Worm (Caenorhabditis elegans) whole organism, L4 larva: ENCODE data around the gene Y54G2A.37.

ENCODE experiments used
- F37D6.2 ChIP-seq: sonication (generic microtip); optimal IDR thresholded peaks from 2 replicates; lab custom pipeline; 2016; ENCODE audit warnings: mild to moderate bottlenecking, missing genetic modification characterization, missing compliant biosample characterization
- F44E2.7 ChIP-seq: fragments of 200-800 bp; sonication (Bioruptor generic); IDR thresholded peaks from 2 replicates; pipeline ENCODE4 v2.1.2; 2022; ENCODE audit warnings: missing genetic modification characterization, missing compliant biosample characterization
- F49E8.2 ChIP-seq: sonication (generic microtip); optimal IDR thresholded peaks from 2 replicates; lab custom pipeline; 2016; ENCODE audit warnings: missing compliant biosample characterization, mild to moderate bottlenecking, missing genetic modification characterization, borderline replicate concordance
- ZK337.2 ChIP-seq: fragments of 200-800 bp; sonication (Bioruptor generic); IDR thresholded peaks from 2 replicates; pipeline ENCODE4 v1.3.6; 2022; ENCODE audit warnings: missing genetic modification reagents, missing genetic modification characterization, missing compliant biosample characterization
- aly-2 ChIP-seq: sonication (generic microtip); optimal IDR thresholded peaks from 2 replicates; lab custom pipeline; 2018; ENCODE audit warnings: missing biosample characterization, missing genetic modification characterization
- arid-1 ChIP-seq: fragments of 200-800 bp; sonication (Bioruptor generic); conservative IDR thresholded peaks from 2 replicates; pipeline ENCODE4 v1.3.6; 2022; ENCODE audit warnings: missing genetic modification reagents, missing genetic modification characterization, missing compliant biosample characterization
- ceh-20 ChIP-seq: fragments of 200-800 bp; sonication (Bioruptor generic); IDR thresholded peaks from 2 replicates; pipeline ENCODE4 v1.3.6; 2022; ENCODE audit warnings: missing genetic modification reagents, missing genetic modification characterization, missing compliant biosample characterization
- ceh-28 ChIP-seq: fragments of 150-350 bp; optimal IDR thresholded peaks from 2 replicates; lab custom pipeline; 2014; ENCODE audit warnings: missing biosample characterization, missing genetic modification reagents, missing genetic modification characterization
- ces-1 ChIP-seq: fragments of 150-350 bp; sonication (generic microtip); optimal IDR thresholded peaks from 4 replicates; lab custom pipeline; 2014; ENCODE audit warnings: missing biosample characterization, missing genetic modification reagents, missing genetic modification characterization
- ctbp-1 ChIP-seq: fragments of 200-800 bp; sonication (Bioruptor generic); IDR thresholded peaks from 2 replicates; pipeline ENCODE4 v1.3.6; 2022; ENCODE audit warnings: missing genetic modification reagents, missing genetic modification characterization, missing compliant biosample characterization
- daf-16 ChIP-seq, 3 experiments: sonication (generic microtip); optimal IDR thresholded peaks; 2 replicates each; lab custom pipeline; 2016 to 2017; ENCODE audit warnings: missing genetic modification characterization in 3 of 3, missing genetic modification reagents in 3 of 3, mild to moderate bottlenecking in 2 of 3, missing compliant biosample characterization in 2 of 3, missing biosample characterization in 1 of 3, moderate library complexity in 1 of 3
- dmd-6 ChIP-seq: fragments of 200-800 bp; sonication (Bioruptor generic); IDR thresholded peaks from 2 replicates; pipeline ENCODE4 v1.3.6; 2022; ENCODE audit warnings: missing genetic modification reagents, missing genetic modification characterization, missing compliant biosample characterization
- dmd-8 ChIP-seq: fragments of 200-800 bp; sonication (Bioruptor generic); IDR thresholded peaks from 2 replicates; pipeline ENCODE4 v1.3.6; 2022; ENCODE audit warnings: missing genetic modification characterization, missing compliant biosample characterization
- dmd-9 ChIP-seq: fragments of 200-800 bp; sonication (Bioruptor generic); IDR thresholded peaks from 2 replicates; pipeline ENCODE4 v1.3.6; 2022; ENCODE audit warnings: missing genetic modification reagents, missing genetic modification characterization, missing compliant biosample characterization
- dve-1 ChIP-seq: sonication (generic microtip); optimal IDR thresholded peaks from 2 replicates; lab custom pipeline; 2017; ENCODE audit warnings: antibody characterized with exemption, mild to moderate bottlenecking, missing genetic modification characterization, missing compliant biosample characterization; ENCODE audit not compliant: insufficient read depth
- egl-43 ChIP-seq: fragments of 200-800 bp; sonication (Bioruptor generic); IDR thresholded peaks from 2 replicates; pipeline ENCODE4 v1.3.6; 2022; ENCODE audit warnings: missing genetic modification reagents, missing genetic modification characterization, missing compliant biosample characterization
- fkh-10 ChIP-seq: fragments of 150-350 bp; optimal IDR thresholded peaks from 2 replicates; lab custom pipeline; 2014; ENCODE audit warnings: missing biosample characterization, missing genetic modification reagents, missing genetic modification characterization
- hlh-11 ChIP-seq: fragments of 200-800 bp; sonication (Bioruptor generic); optimal IDR thresholded peaks from 2 replicates; lab custom pipeline; 2018; ENCODE audit warnings: mild to moderate bottlenecking, missing genetic modification characterization, missing compliant biosample characterization
- hlh-30 ChIP-seq: sonication (generic microtip); optimal IDR thresholded peaks from 2 replicates; lab custom pipeline; 2017; ENCODE audit warnings: antibody characterized with exemption, mild to moderate bottlenecking, missing genetic modification characterization, missing compliant biosample characterization; ENCODE audit not compliant: insufficient read depth
- jun-1 ChIP-seq: fragments of 150-350 bp; optimal IDR thresholded peaks from 2 replicates; lab custom pipeline; 2014; ENCODE audit warnings: missing biosample characterization, missing genetic modification reagents, missing genetic modification characterization
- lin-38 ChIP-seq: fragments of 200-800 bp; sonication (Bioruptor generic); IDR thresholded peaks from 2 replicates; pipeline ENCODE4 v1.3.6; 2022; ENCODE audit warnings: missing genetic modification reagents, missing genetic modification characterization, missing compliant biosample characterization
- lin-39 ChIP-seq: fragments of 150-350 bp; optimal IDR thresholded peaks from 2 replicates; lab custom pipeline; 2014; ENCODE audit warnings: missing biosample characterization, missing genetic modification reagents, missing genetic modification characterization
- mep-1 ChIP-seq: fragments of 150-350 bp; sonication (generic microtip); optimal IDR thresholded peaks from 3 replicates; lab custom pipeline; 2014; ENCODE audit warnings: missing biosample characterization, missing genetic modification characterization
- mxl-2 ChIP-seq: fragments of 200-800 bp; sonication (Bioruptor generic); conservative IDR thresholded peaks from 2 replicates; pipeline ENCODE4 v1.3.6; 2022; ENCODE audit warnings: missing genetic modification reagents, missing genetic modification characterization, missing compliant biosample characterization
- nhr-102 ChIP-seq: sonication (generic microtip); optimal IDR thresholded peaks from 2 replicates; lab custom pipeline; 2016; ENCODE audit warnings: mild to moderate bottlenecking, missing genetic modification characterization, moderate library complexity, missing compliant biosample characterization
- nhr-237 ChIP-seq: sonication (generic microtip); optimal IDR thresholded peaks from 2 replicates; lab custom pipeline; 2017; ENCODE audit warnings: missing biosample characterization, missing genetic modification characterization
- nhr-28 ChIP-seq: fragments of 150-350 bp; optimal IDR thresholded peaks from 2 replicates; lab custom pipeline; 2014; ENCODE audit warnings: missing biosample characterization, missing genetic modification characterization
- nhr-48 ChIP-seq: sonication (generic microtip); optimal IDR thresholded peaks from 2 replicates; lab custom pipeline; 2016; ENCODE audit warnings: mild to moderate bottlenecking, missing genetic modification characterization, missing compliant biosample characterization
- nhr-76 ChIP-seq: fragments of 150-350 bp; optimal IDR thresholded peaks from 2 replicates; lab custom pipeline; 2014; ENCODE audit warnings: missing biosample characterization, missing genetic modification characterization
- nhr-77 ChIP-seq: fragments of 150-350 bp; optimal IDR thresholded peaks from 2 replicates; lab custom pipeline; 2014; ENCODE audit warnings: missing biosample characterization, missing genetic modification characterization
- php-3 ChIP-seq: fragments of 200-800 bp; sonication (Bioruptor generic); IDR thresholded peaks from 2 replicates; pipeline ENCODE4 v1.3.6; 2022; ENCODE audit warnings: missing genetic modification reagents, missing genetic modification characterization, missing compliant biosample characterization
- pqm-1 ChIP-seq: sonication (generic microtip); optimal IDR thresholded peaks from 2 replicates; lab custom pipeline; 2017; ENCODE audit warnings: missing biosample characterization, missing genetic modification characterization
- set-16 ChIP-seq: fragments of 200-800 bp; sonication (Bioruptor generic); IDR thresholded peaks from 2 replicates; pipeline ENCODE4 v1.3.6; 2022; ENCODE audit warnings: missing genetic modification reagents, missing genetic modification characterization, missing compliant biosample characterization
- snpc-1.2 ChIP-seq: fragments of 200-800 bp; sonication (Bioruptor generic); IDR thresholded peaks from 2 replicates; pipeline ENCODE4 v1.3.6; 2022; ENCODE audit warnings: missing genetic modification reagents, missing genetic modification characterization, missing compliant biosample characterization
- spr-1 ChIP-seq: sonication (generic microtip); optimal IDR thresholded peaks from 2 replicates; lab custom pipeline; 2016; ENCODE audit warnings: mild to moderate bottlenecking, missing genetic modification characterization, missing compliant biosample characterization
- tra-1 ChIP-seq: fragments of 200-800 bp; sonication (Bioruptor generic); IDR thresholded peaks from 2 replicates; pipeline ENCODE4 v1.3.6; 2022; ENCODE audit warnings: missing genetic modification reagents, missing genetic modification characterization, missing compliant biosample characterization
- unc-62 ChIP-seq, 3 experiments: fragments of 150-350 bp in 1 of 3; sonication (generic microtip); optimal IDR thresholded peaks in 2 of 3; peaks in 1 of 3; 1 replicate in 1 of 3; 2 replicates in 2 of 3; lab custom pipeline; 2014 to 2017; ENCODE audit warnings: missing biosample characterization in 3 of 3, missing genetic modification characterization in 3 of 3, missing genetic modification reagents in 3 of 3, missing genotype in 1 of 3
- vab-7 ChIP-seq: fragments of 200-800 bp; sonication (Bioruptor generic); IDR thresholded peaks from 2 replicates; pipeline ENCODE4 v1.3.6; 2022; ENCODE audit warnings: missing genetic modification reagents, missing genetic modification characterization, missing compliant biosample characterization
- zfp-2 ChIP-seq: sonication (generic microtip); optimal IDR thresholded peaks from 2 replicates; lab custom pipeline; 2016; ENCODE audit warnings: mild to moderate bottlenecking, missing genetic modification characterization, missing compliant biosample characterization
- zfp-3 ChIP-seq: fragments of 200-800 bp; sonication (Bioruptor generic); conservative IDR thresholded peaks from 2 replicates; pipeline ENCODE4 v1.3.6; 2022; ENCODE audit warnings: missing genetic modification reagents, missing genetic modification characterization, missing compliant biosample characterization

Y54G2A.37 gene

DNA sequence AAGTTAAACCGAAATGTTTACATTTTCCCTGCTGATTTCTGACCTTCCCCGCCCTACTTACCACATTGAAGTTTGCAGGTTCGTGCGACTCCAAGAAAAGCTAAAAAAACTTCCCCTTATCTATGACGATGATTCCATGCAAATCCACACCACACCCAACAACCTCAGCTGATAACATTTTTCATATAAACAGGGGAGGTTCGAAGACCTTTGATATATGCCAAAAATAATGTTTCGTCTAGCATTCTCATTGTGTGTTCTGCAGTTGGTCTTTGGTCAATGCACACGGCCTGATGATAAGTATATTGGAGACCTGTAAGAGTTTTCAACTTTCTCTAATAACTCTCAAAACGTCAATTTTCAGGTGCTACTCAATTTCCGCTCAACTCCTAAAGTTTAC lies 33.7 kb downstream of the Y54G2A.37 start:
- peak; percentile 27 for TF ChIP-seq nhr-28 (tag; lab: Kevin White, UChicago)
- no peak for TF ChIP-seq ceh-20 (GFP tag; lab: Robert Waterston, UW)
- peak; percentile 67 for TF ChIP-seq dmd-6 (GFP tag; lab: Robert Waterston, UW)
- TF ChIP-seq ZK337.2 = no peak
- TF ChIP-seq dve-1 (tag; lab: Kevin White, UChicago) = peak; percentile 27
- TF ChIP-seq daf-16 (GFP tag; optimal IDR thresholded peaks at IDR 0.05; lab: Kevin White, UChicago) = no peak
- TF ChIP-seq daf-16 (tag; optimal IDR thresholded peaks at IDR 0.05; lab: Kevin White, UChicago) = peak; percentile 80
- peak; percentile 27 for TF ChIP-seq pqm-1
- peak; percentile 43 for TF ChIP-seq hlh-11

ce11 chrIV:2855056-2855752 lies 34.7 kb downstream of the Y54G2A.37 start:
- TF ChIP-seq vab-7 (GFP tag; lab: Robert Waterston, UW) (no peak), dmd-8 (GFP tag; lab: Robert Waterston, UW) (no peak), nhr-48 (tag; lab: Kevin White, UChicago) (peak; percentile 60), unc-62 (GFP tag; optimal IDR thresholded peaks at IDR 0.05 in 1 of 2; lab: Kevin White, UChicago) (no peak), unc-62 (tag; optimal IDR thresholded peaks at IDR 0.05; lab: Kevin White, UChicago) (no peak), ceh-20 (GFP tag; lab: Robert Waterston, UW) (peak; percentile 84), dve-1 (tag; lab: Kevin White, UChicago) (peak; percentile 81), lin-38 (GFP tag; lab: Robert Waterston, UW) (no peak), aly-2 (tag; lab: Kevin White, UChicago) (no peak), ces-1 (no peak), php-3 (GFP tag; lab: Robert Waterston, UW) (peak; percentile 100), hlh-30 (peak; percentile 41), daf-16 (GFP tag; optimal IDR thresholded peaks at IDR 0.05; lab: Kevin White, UChicago) (peak in 1 of 2 experiments; percentile 39), daf-16 (tag; optimal IDR thresholded peaks at IDR 0.05; lab: Kevin White, UChicago) (peak; percentile 94), pqm-1 (peak; percentile 85), mxl-2 (GFP tag; lab: Robert Waterston, UW) (no peak), nhr-28 (tag; lab: Kevin White, UChicago) (peak; percentile 73), mep-1 (tag; lab: Kevin White, UChicago) (peak; percentile 13), dmd-6 (GFP tag; lab: Robert Waterston, UW) (peak; percentile 85), spr-1 (tag; lab: Kevin White, UChicago) (no peak), nhr-77 (tag; lab: Kevin White, UChicago) (peak; percentile 32), egl-43 (GFP tag; lab: Robert Waterston, UW) (0 out of 2 replicates have a peak, but pooled peaks have one; percentile 8), F44E2.7 (no peak), zfp-2 (no peak), set-16 (GFP tag; lab: Robert Waterston, UW) (peak; percentile 84), hlh-11 (peak; percentile 77), snpc-1.2 (no peak), jun-1 (tag; lab: Kevin White, UChicago) (no peak), tra-1 (GFP tag; lab: Robert Waterston, UW) (peak; percentile 77), nhr-76 (tag; lab: Kevin White, UChicago) (no peak), nhr-102 (peak; percentile 46)

DNA sequence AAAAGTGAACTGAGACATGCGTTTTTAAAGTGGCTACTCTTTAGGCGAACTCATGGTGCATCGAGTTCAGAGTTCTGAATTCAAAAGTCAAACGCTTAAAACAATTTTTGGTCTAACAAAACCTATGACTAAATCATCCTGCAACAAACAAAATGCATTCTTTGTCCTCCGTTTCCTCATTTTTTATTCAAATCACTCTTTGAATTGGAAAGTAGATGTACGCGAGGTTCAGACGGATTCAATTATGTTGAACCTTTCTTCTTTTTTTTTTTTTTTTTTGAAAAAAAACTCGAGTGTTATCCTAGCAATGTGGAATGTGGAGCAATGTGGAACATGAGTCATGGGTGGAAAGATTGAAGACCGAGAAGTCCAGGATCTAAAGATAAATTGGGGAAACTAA lies 38.2 kb downstream of the Y54G2A.37 start:
- TF ChIP-seq arid-1 (GFP tag; lab: Robert Waterston, UW) = no peak
- no peak for TF ChIP-seq dmd-9
- TF ChIP-seq nhr-237 = no peak
- TF ChIP-seq ceh-28 (tag; lab: Kevin White, UChicago) = no peak
- no peak for TF ChIP-seq lin-39 (tag; lab: Kevin White, UChicago)
- no peak for TF ChIP-seq F37D6.2
- TF ChIP-seq ctbp-1 (GFP tag; lab: Robert Waterston, UW) = peak; percentile 40; the same call in 1 of the 2 replicates
- TF ChIP-seq zfp-3 (GFP tag; lab: Robert Waterston, UW) = no peak
- TF ChIP-seq ceh-20 (GFP tag; lab: Robert Waterston, UW) = no peak
- TF ChIP-seq ces-1 = peak; percentile 44
- no peak for TF ChIP-seq F49E8.2 (tag; lab: Kevin White, UChicago)
- peak; percentile 85 for TF ChIP-seq fkh-10 (GFP tag; lab: Kevin White, UChicago)
